Fruit fly (Drosophila melanogaster) whole organism, adult: Measurements from ENCODE around the gene QIL1.
A peak's percentile ranks its signal among the peaks of the same experiment; 100 is the strongest.

Experiments used
- CG11617 ChIP-seq: fragments of 200-800 bp; sonication (Bioruptor generic); optimal IDR thresholded peaks from 2 replicates; lab custom pipeline; 2017; ENCODE audit warnings: mild to moderate bottlenecking, missing biosample characterization, missing genetic modification reagents, missing genetic modification characterization
- CG12768 ChIP-seq: fragments of 200-800 bp; sonication (Bioruptor generic); optimal IDR thresholded peaks from 2 replicates; lab custom pipeline; 2017; ENCODE audit warnings: missing biosample characterization, missing genetic modification characterization, mild to moderate bottlenecking, moderate library complexity, missing genetic modification reagents
- CG14711 ChIP-seq: fragments of 200-800 bp; sonication (Bioruptor generic); optimal IDR thresholded peaks from 2 replicates; lab custom pipeline; 2018; ENCODE audit warnings: missing biosample characterization, mild to moderate bottlenecking, missing genetic modification characterization, moderate library complexity
- CG1620 ChIP-seq: fragments of 200-800 bp; sonication (Bioruptor generic); optimal IDR thresholded peaks from 2 replicates; lab custom pipeline; 2016; ENCODE audit warnings: missing biosample characterization, missing genetic modification characterization
- CG33017 ChIP-seq: fragments of 200-800 bp; sonication (Bioruptor generic); optimal IDR thresholded peaks from 2 replicates; lab custom pipeline; 2018; ENCODE audit warnings: missing biosample characterization, mild to moderate bottlenecking, missing genetic modification characterization, moderate library complexity
- CG5204 ChIP-seq: fragments of 200-800 bp; sonication (Bioruptor generic); optimal IDR thresholded peaks from 2 replicates; lab custom pipeline; 2016; ENCODE audit warnings: missing biosample characterization, missing genetic modification characterization
- CG7045 ChIP-seq: fragments of 200-800 bp; sonication (Bioruptor generic); optimal IDR thresholded peaks from 2 replicates; lab custom pipeline; 2017; ENCODE audit warnings: missing biosample characterization, mild to moderate bottlenecking, missing genetic modification characterization
- CG7101 ChIP-seq: fragments of 200-800 bp; sonication (Bioruptor generic); optimal IDR thresholded peaks from 2 replicates; lab custom pipeline; 2018; ENCODE audit warnings: missing biosample characterization, mild to moderate bottlenecking, missing genetic modification characterization, moderate library complexity
- Clk ChIP-seq: fragments of 200-800 bp; sonication (Bioruptor generic); optimal IDR thresholded peaks from 2 replicates; lab custom pipeline; 2017; ENCODE audit warnings: missing biosample characterization, missing genetic modification characterization
- Crg-1 ChIP-seq: fragments of 200-800 bp; sonication (Bioruptor generic); optimal IDR thresholded peaks from 2 replicates; lab custom pipeline; 2016; ENCODE audit warnings: missing biosample characterization, missing genetic modification characterization
- Hr96 ChIP-seq: fragments of 200-800 bp; sonication (Bioruptor generic); optimal IDR thresholded peaks from 2 replicates; lab custom pipeline; 2016; ENCODE audit warnings: missing biosample characterization, missing genetic modification characterization
- Mnt ChIP-seq: fragments of 200-800 bp; sonication (Bioruptor generic); optimal IDR thresholded peaks from 2 replicates; lab custom pipeline; 2016; ENCODE audit warnings: missing biosample characterization, mild to moderate bottlenecking, missing genetic modification characterization
- bab1 ChIP-seq: fragments of 200-800 bp; sonication (Bioruptor generic); optimal IDR thresholded peaks from 3 replicates; lab custom pipeline; 2019; ENCODE audit warnings: missing biosample characterization, mild to moderate bottlenecking, missing genetic modification characterization, moderate library complexity
- cic ChIP-seq: fragments of 200-800 bp; sonication (Bioruptor generic); optimal IDR thresholded peaks from 2 replicates; lab custom pipeline; 2017; ENCODE audit warnings: missing biosample characterization, mild to moderate bottlenecking, missing genetic modification characterization, moderate library complexity
- cnc ChIP-seq, 2 experiments: fragments of >200 bp; optimal IDR thresholded peaks; 2 replicates each; lab custom pipeline; 2017
- kay ChIP-seq: fragments of 200-800 bp; sonication (Bioruptor generic); peaks from one replicate; lab custom pipeline; 2016; ENCODE audit warnings: missing biosample characterization, missing genetic modification characterization, borderline replicate concordance
- ovo ChIP-seq: fragments of 200-800 bp; sonication (Bioruptor generic); optimal IDR thresholded peaks from 2 replicates; lab custom pipeline; 2016; ENCODE audit warnings: missing biosample characterization, missing genetic modification characterization
- pad ChIP-seq: fragments of 200-800 bp; sonication (Bioruptor generic); optimal IDR thresholded peaks from 3 replicates; lab custom pipeline; 2017; ENCODE audit warnings: missing biosample characterization, missing genetic modification characterization, mild to moderate bottlenecking, moderate library complexity, missing genetic modification reagents
- tj ChIP-seq: fragments of 200-800 bp; sonication (Bioruptor generic); optimal IDR thresholded peaks from 3 replicates; lab custom pipeline; 2017; ENCODE audit warnings: missing biosample characterization, mild to moderate bottlenecking, missing genetic modification characterization, moderate library complexity
- toe ChIP-seq: fragments of 200-800 bp; sonication (Bioruptor generic); optimal IDR thresholded peaks from 2 replicates; lab custom pipeline; 2016; ENCODE audit warnings: missing biosample characterization, missing genetic modification characterization

The QIL1 gene

DNA sequence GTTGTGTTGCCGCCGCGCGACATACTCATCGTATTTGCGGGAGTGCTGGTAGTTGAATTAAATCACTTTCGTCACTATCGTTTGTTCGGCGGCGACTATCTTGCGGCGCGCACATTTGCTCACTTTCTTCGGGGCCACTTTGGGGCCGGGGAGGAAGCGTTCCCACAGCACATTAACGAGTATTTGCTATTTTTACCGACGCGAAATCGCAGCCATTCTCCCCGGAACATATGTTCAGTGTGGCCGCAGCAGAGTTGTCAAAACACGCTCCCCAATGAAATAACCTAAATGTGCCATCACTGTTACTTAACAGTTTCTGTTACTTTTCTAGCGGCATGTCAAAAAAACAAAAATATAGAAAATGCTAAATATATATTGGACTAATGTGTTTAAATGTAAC lies 32.8 kb upstream of the QIL1 start, which contains the start of gene frc:
frc (minus strand) TSS at position 244 of the 400 bp plus-strand sequence.
- TF ChIP-seq Mnt (peak; percentile 47), tj (GFP tag; lab: Kevin White, UChicago) (no peak), CG11617 (no peak), kay (no peak), CG7101 (tag; lab: Kevin White, UChicago) (no peak), ovo (no peak), pad (GFP tag; lab: Kevin White, UChicago) (no peak), Clk (GFP tag; lab: Kevin White, UChicago) (no peak), CG12768 (GFP tag; lab: Kevin White, UChicago) (no peak), CG7045 (GFP tag; lab: Kevin White, UChicago) (no peak), CG5204 (GFP tag; lab: Kevin White, UChicago) (no peak), CG14711 (tag; lab: Kevin White, UChicago) (peak; percentile 4), cic (GFP tag; lab: Kevin White, UChicago) (no peak), Crg-1 (GFP tag; lab: Kevin White, UChicago) (no peak), bab1 (GFP tag; lab: Kevin White, UChicago) (no peak), cnc (optimal IDR thresholded peaks at IDR 0.05; lab: Kevin White, UChicago) (no peak), toe (GFP tag; lab: Kevin White, UChicago) (no peak), CG33017 (tag; lab: Kevin White, UChicago) (no peak), Hr96 (GFP tag; lab: Kevin White, UChicago) (no peak), CG1620 (GFP tag; lab: Kevin White, UChicago) (peak; percentile 24)

DNA sequence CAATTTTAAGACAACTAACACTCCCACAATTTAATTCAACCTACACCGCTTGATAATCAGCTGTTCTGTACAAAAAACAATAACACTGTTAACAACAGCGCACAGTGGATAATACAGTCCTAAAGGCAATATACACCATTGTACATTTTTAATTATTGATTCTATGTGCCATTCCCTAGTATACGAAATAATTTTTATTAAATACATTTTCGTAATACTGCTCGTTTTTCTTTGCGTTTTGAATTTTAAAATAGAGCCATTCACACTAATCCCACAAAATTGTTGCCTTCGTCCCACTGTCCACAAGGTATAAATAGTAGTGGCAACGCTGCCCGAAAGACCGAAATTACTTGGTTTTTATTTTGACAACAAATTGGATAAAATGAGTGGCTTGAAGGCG lies 32.2 kb upstream of the QIL1 start, which contains the start of the genes Coq4 and CG32176:
Coq4 (minus strand) TSS at position 67 of the 400 bp plus-strand sequence.
CG32176 (plus strand) TSS at position 314 of the 400 bp plus-strand sequence.
- TF ChIP-seq tj (GFP tag; lab: Kevin White, UChicago) (peak; percentile 82), pad (GFP tag; lab: Kevin White, UChicago) (peak; percentile 81), Hr96 (GFP tag; lab: Kevin White, UChicago) (peak; percentile 96), cic (GFP tag; lab: Kevin White, UChicago) (peak; percentile 17), cnc (optimal IDR thresholded peaks at IDR 0.05; lab: Kevin White, UChicago) (no peak), ovo (peak; percentile 90), CG7101 (tag; lab: Kevin White, UChicago) (peak; percentile 96), CG7045 (GFP tag; lab: Kevin White, UChicago) (peak; percentile 96), Mnt (peak; percentile 90), CG11617 (peak; percentile 94), CG5204 (GFP tag; lab: Kevin White, UChicago) (peak; percentile 98), toe (GFP tag; lab: Kevin White, UChicago) (peak; percentile 98), bab1 (GFP tag; lab: Kevin White, UChicago) (peak; percentile 97), Crg-1 (GFP tag; lab: Kevin White, UChicago) (peak; percentile 96), kay (peak; percentile 98), CG33017 (tag; lab: Kevin White, UChicago) (peak; percentile 93), CG14711 (tag; lab: Kevin White, UChicago) (peak; percentile 88), CG1620 (GFP tag; lab: Kevin White, UChicago) (peak; percentile 98), Clk (GFP tag; lab: Kevin White, UChicago) (peak; percentile 90), CG12768 (GFP tag; lab: Kevin White, UChicago) (peak; percentile 93)

DNA sequence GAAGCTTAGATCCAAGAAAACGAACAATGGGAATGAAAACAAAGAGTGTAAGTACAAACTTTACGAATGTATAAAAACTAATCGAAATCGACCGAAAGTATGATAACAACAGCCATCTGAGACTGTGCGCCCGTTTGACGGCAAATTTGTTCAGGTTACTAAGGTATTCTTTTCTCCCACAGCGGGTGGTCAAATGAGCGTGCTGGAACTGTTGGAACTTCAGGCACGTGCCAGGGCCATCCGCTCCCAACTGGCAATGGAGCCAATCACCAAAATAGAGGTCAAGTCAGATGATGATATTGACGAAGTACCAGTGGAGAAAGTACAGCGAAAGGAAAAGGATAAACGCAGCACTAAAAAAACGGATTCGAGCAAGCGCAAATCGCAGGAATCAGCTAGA lies 29.4 kb upstream of the QIL1 start, which contains the start of gene CG12229:
CG12229 (minus strand) TSS at position 101 of the 400 bp plus-strand sequence.
- TF ChIP-seq CG33017 (tag; lab: Kevin White, UChicago) (no peak), CG1620 (GFP tag; lab: Kevin White, UChicago) (no peak), Clk (GFP tag; lab: Kevin White, UChicago) (no peak), Mnt (no peak), bab1 (GFP tag; lab: Kevin White, UChicago) (no peak), toe (GFP tag; lab: Kevin White, UChicago) (no peak), Crg-1 (GFP tag; lab: Kevin White, UChicago) (no peak), cic (GFP tag; lab: Kevin White, UChicago) (no peak), ovo (no peak), CG7101 (tag; lab: Kevin White, UChicago) (no peak), pad (GFP tag; lab: Kevin White, UChicago) (no peak), CG14711 (tag; lab: Kevin White, UChicago) (no peak), CG5204 (GFP tag; lab: Kevin White, UChicago) (no peak), Hr96 (GFP tag; lab: Kevin White, UChicago) (no peak)

DNA sequence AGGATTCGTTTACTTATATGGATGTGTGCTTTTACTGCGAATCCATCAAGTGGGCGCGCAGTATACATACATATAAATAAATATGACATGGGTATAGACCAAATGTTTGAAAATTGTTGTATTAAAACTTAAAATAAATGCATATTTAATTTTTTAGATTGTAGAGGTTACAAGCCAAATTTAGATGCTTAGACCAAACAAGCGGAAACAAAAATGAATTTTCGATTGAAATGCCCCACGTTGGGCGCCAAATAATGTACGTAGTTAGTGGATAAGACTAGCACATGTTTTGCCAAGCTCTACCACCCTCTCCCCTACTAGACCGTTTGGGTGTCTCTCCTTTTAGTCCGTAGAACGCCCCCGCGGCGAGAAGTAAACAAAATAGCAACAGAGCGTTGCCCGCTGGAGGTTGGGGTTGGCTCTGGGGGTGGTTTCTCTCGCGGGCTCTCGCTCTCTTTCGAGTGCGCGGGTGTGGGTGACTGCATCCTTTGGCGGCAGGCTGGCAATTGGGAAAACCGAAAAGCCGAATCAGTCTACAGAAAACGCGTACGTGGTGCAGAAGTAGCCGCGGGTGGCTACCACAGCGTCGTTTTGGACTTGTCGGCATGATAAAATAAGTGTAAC lies 26.8 kb upstream of the QIL1 start, which contains the start of gene CG18265:
CG18265 (plus strand) TSS at position 530 of the 624 bp plus-strand sequence.
- no peak for TF ChIP-seq Crg-1 (GFP tag; lab: Kevin White, UChicago)
- TF ChIP-seq Clk (GFP tag; lab: Kevin White, UChicago) = no peak

DNA sequence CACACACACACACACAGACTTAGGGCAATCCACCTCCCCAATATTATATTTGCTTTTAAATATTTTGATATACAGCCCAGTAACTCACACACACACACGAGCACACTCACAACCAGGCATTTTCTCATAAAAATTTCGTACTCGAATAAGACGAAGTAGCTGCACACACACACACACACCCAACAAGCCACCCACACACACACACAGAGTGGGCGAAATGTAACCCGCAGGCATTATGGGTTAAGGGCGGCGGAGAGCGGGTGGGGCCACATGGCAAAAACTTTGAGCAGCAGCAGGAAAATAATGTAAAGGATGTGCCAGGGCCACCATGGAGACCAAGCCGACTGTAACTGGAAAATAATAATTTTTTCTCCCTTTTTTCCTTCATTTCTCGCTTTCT lies 24.1 kb upstream of the QIL1 start:
- TF ChIP-seq toe (GFP tag; lab: Kevin White, UChicago) (no peak), Mnt (no peak)

DNA sequence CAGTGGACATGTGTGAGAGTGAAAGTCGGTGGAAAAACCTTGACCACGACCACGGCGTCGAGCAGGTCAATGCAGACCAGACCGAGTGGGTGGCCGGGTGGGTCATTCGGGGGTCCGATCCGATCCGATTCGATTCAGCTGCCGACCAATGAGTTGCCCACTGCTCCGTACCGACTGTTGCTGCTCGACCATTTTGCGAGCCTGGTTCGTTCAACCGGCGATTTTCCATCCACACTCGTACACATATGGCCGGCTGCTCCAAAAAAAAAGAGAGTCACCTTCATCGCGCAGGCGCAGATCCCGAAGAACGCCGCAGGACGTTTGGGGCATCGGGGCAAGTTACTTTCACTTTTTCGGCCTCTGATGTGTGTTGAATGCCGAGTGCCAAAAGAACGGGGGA lies 21.2 kb upstream of the QIL1 start:
- no peak for TF ChIP-seq Crg-1 (GFP tag; lab: Kevin White, UChicago)
